Fruit fly (Drosophila melanogaster): ENCODE data around the gene CG14957.

Gene CG14957

DNA sequence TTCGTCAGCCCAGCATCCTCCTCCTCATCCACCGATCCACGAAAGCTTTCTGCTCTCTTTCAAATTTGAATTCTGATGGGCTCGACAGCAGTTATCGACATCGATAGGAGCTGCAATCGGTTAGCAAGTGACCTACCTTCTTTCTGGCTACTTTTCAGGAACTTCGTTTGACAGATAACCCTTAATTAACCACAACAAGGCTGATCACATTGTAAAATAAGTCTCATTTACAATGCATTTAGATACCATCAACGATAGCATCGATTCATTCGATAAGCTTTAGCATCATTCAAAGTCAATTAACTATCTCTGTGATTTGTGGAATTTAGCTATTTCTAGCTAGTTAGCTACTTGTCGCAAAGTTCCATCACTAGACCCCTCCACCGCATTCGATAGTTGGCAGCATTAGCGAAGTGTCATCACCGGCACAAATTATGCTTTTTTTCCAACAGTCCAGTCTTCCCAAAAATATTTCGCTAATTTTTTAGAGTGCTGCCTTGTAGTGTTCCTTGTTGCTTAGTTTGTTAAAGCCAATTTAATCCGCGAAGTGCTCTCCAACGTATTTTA, 8.8 kb upstream of the CG14957 start, which contains the start of the genes MnM and Girdin (continued):
- TF ChIP-seq CG6689 (GFP tag; IDR thresholded peaks at IDR 0.05) (peak; percentile 42; the same call in 1 of the 2 replicates), Ssrp (tag; optimal IDR thresholded peaks at IDR 0.05) (peak; percentile 46), trem (tag; optimal IDR thresholded peaks at IDR 0.05) (peak; percentile 91), dmrt99B (tag; optimal IDR thresholded peaks at IDR 0.05) (no peak), CG30431 (GFP tag; optimal IDR thresholded peaks at IDR 0.05) (peak; percentile 15), CG18011 (GFP tag; optimal IDR thresholded peaks at IDR 0.05) (peak; percentile 65), pb (GFP tag; optimal IDR thresholded peaks at IDR 0.05) (peak; percentile 53), B-H2 (GFP tag; optimal IDR thresholded peaks at IDR 0.05) (no peak), TFAM (GFP tag; optimal IDR thresholded peaks at IDR 0.05) (no peak), CG12104 (GFP tag; optimal IDR thresholded peaks at IDR 0.05) (peak; percentile 41), sd (tag; optimal IDR thresholded peaks at IDR 0.05) (peak; percentile 91), bbx (GFP tag; IDR thresholded peaks at IDR 0.05; ENCODE audit: partially characterized antibody) (peak; percentile 63), CG16813 (GFP tag; IDR thresholded peaks at IDR 0.05; ENCODE audit: partially characterized antibody) (peak; percentile 88), Rfx (GFP tag; IDR thresholded peaks at IDR 0.05) (peak; percentile 75), Hr3 (GFP tag; optimal IDR thresholded peaks at IDR 0.05) (peak; percentile 86), CG12744 (GFP tag; optimal IDR thresholded peaks at IDR 0.05) (peak; percentile 25), Myb (GFP tag; optimal IDR thresholded peaks at IDR 0.05) (peak; percentile 89)

DNA sequence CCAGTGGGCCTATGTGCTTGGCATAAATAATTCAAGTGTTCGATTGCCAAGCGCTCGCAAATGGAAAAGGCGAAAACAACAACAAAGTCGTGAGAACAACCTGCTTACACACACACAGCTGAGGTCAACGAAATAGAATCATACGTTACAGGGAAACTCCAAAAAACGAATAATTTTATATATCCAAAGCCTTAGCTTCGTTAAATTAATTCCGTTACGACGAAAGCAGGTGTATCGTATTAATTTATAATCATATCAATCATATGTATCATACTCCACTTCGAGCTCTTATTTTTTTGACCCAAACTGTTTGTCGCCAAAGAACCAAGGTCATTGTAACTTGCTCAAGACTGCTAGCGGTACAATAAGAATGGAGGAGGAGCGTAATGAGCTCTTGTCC, 7.9 kb upstream of the CG14957 start:
- peak in 1 of 3 experiments; percentile 64 for TF ChIP-seq Stat92E (GFP tag; optimal IDR thresholded peaks at IDR 0.05)
- peak; percentile 52 for TF ChIP-seq nerfin-1 (tag; optimal IDR thresholded peaks at IDR 0.05)
- peak; percentile 22 for TF ChIP-seq CG8944 (GFP tag; optimal IDR thresholded peaks at IDR 0.05)
- TF ChIP-seq B-H2 (GFP tag; optimal IDR thresholded peaks at IDR 0.05) = no peak
- TF ChIP-seq chn (GFP tag; optimal IDR thresholded peaks at IDR 0.05) = peak; percentile 79
- no peak for TF ChIP-seq Dfd (GFP tag; optimal IDR thresholded peaks at IDR 0.05)
- peak; percentile 77 for TF ChIP-seq CG10366 (GFP tag; IDR thresholded peaks at IDR 0.05)
- TF ChIP-seq CG10654 (GFP tag; optimal IDR thresholded peaks at IDR 0.05) = peak; percentile 78
- no peak for TF ChIP-seq h (optimal IDR thresholded peaks at IDR 0.05)
- TF ChIP-seq CG4730 (GFP tag; IDR thresholded peaks at IDR 0.05) = peak; percentile 82
- peak; percentile 82 for TF ChIP-seq CG18476 (GFP tag; optimal IDR thresholded peaks at IDR 0.05)
- no peak for TF ChIP-seq CG9876 (GFP tag; optimal IDR thresholded peaks at IDR 0.05)
- TF ChIP-seq insv (GFP tag; optimal IDR thresholded peaks at IDR 0.05) = no peak
- TF ChIP-seq yki (optimal IDR thresholded peaks at IDR 0.05) = no peak
- peak; percentile 11 for TF ChIP-seq CG10431 (GFP tag; optimal IDR thresholded peaks at IDR 0.05)
- peak; percentile 83 for TF ChIP-seq org-1 (GFP tag; optimal IDR thresholded peaks at IDR 0.05)
- peak; percentile 68 for TF ChIP-seq pb (GFP tag; optimal IDR thresholded peaks at IDR 0.05)
- TF ChIP-seq CG10565 (GFP tag; optimal IDR thresholded peaks at IDR 0.05) = peak; percentile 70
- no peak for TF ChIP-seq stwl (tag; optimal IDR thresholded peaks at IDR 0.05)
- TF ChIP-seq stc (GFP tag; IDR thresholded peaks at IDR 0.05) = peak; percentile 85
- TF ChIP-seq CG42726 (GFP tag; IDR thresholded peaks at IDR 0.05; ENCODE audit: partially characterized antibody) = no peak
- peak; percentile 78 for TF ChIP-seq CG7357 (GFP tag; IDR thresholded peaks at IDR 0.05)
- TF ChIP-seq mld (GFP tag; IDR thresholded peaks at IDR 0.05; ENCODE audit: partially characterized antibody) = no peak
- no peak for TF ChIP-seq sd (tag; optimal IDR thresholded peaks at IDR 0.05)
- TF ChIP-seq bigmax (GFP tag; optimal IDR thresholded peaks at IDR 0.05) = peak; percentile 19
- no peak for TF ChIP-seq sqz (GFP tag; optimal IDR thresholded peaks at IDR 0.05)
- peak; percentile 62 for TF ChIP-seq Hr3 (GFP tag; optimal IDR thresholded peaks at IDR 0.05)
- peak; percentile 92 for TF ChIP-seq PHDP (tag; optimal IDR thresholded peaks at IDR 0.05)
- TF ChIP-seq CG8089 (GFP tag; optimal IDR thresholded peaks at IDR 0.05) = peak; percentile 61
- no peak for TF ChIP-seq Tbp (GFP tag; optimal IDR thresholded peaks at IDR 0.05)
- TF ChIP-seq mam (GFP tag; optimal IDR thresholded peaks at IDR 0.05) = peak; percentile 88
- TF ChIP-seq CG2889 (GFP tag; IDR thresholded peaks at IDR 0.05) = peak; percentile 48; the same call in 1 of the 3 replicates
- no peak for TF ChIP-seq tna (GFP tag; IDR thresholded peaks at IDR 0.05; ENCODE audit: partially characterized antibody)
- peak; percentile 34 for TF ChIP-seq Lhr (GFP tag; optimal IDR thresholded peaks at IDR 0.05)
- TF ChIP-seq CG17385 (GFP tag; optimal IDR thresholded peaks at IDR 0.05) = peak; percentile 82
- peak; percentile 80 for TF ChIP-seq fd3F (GFP tag; optimal IDR thresholded peaks at IDR 0.05)

Data from whole organism, embryonic.